Worm (Caenorhabditis elegans) whole organism, early embryonic: ENCODE results near the gene T08D10.5.

ENCODE experiments used
- B0310.2 ChIP-seq: sonication (generic microtip); optimal IDR thresholded peaks from 2 replicates; lab custom pipeline; 2016; ENCODE audit warnings: mild to moderate bottlenecking, missing genetic modification characterization, missing compliant biosample characterization
- F13C5.2 ChIP-seq: sonication (generic microtip); optimal IDR thresholded peaks from 2 replicates; lab custom pipeline; 2017; ENCODE audit warnings: mild to moderate bottlenecking, missing genetic modification characterization, inconsistent platforms, missing compliant biosample characterization
- aly-1 ChIP-seq: sonication (generic microtip); optimal IDR thresholded peaks from 2 replicates; lab custom pipeline; 2016; ENCODE audit warnings: missing genetic modification characterization, missing compliant biosample characterization
- ama-1 ChIP-seq: fragments of 150-350 bp; optimal IDR thresholded peaks from 2 replicates; lab custom pipeline; 2014
- ceh-13 ChIP-seq: fragments of 200-800 bp; sonication (Bioruptor generic); optimal IDR thresholded peaks from 2 replicates; lab custom pipeline; 2018; ENCODE audit warnings: mild to moderate bottlenecking, missing genetic modification characterization, missing compliant biosample characterization
- ceh-36 ChIP-seq: sonication (generic microtip); optimal IDR thresholded peaks from 2 replicates; lab custom pipeline; 2016; ENCODE audit warnings: missing genetic modification characterization, inconsistent platforms, missing compliant biosample characterization
- ets-7 ChIP-seq: sonication (generic microtip); optimal IDR thresholded peaks from 2 replicates; lab custom pipeline; 2016; ENCODE audit warnings: missing genotype, missing genetic modification characterization, missing compliant biosample characterization
- flt-1 ChIP-seq: fragments of 200-800 bp; sonication (Bioruptor generic); IDR thresholded peaks from 2 replicates; pipeline ENCODE4 v1.3.6; 2022; ENCODE audit warnings: missing genetic modification characterization, missing compliant biosample characterization
- hmbx-1 ChIP-seq: sonication (generic microtip); optimal IDR thresholded peaks from 2 replicates; lab custom pipeline; 2016; ENCODE audit warnings: mild to moderate bottlenecking, missing genetic modification characterization, missing compliant biosample characterization
- hmg-4 ChIP-seq: fragments of 200-800 bp; sonication (Bioruptor generic); optimal IDR thresholded peaks from 2 replicates; lab custom pipeline; 2018; ENCODE audit warnings: mild to moderate bottlenecking, missing genetic modification characterization, missing compliant biosample characterization
- hnd-1 ChIP-seq: sonication (generic microtip); optimal IDR thresholded peaks from 2 replicates; lab custom pipeline; 2016; ENCODE audit warnings: missing genetic modification characterization, missing compliant biosample characterization
- pes-1 ChIP-seq: fragments of 200-800 bp; sonication (Bioruptor generic); IDR thresholded peaks from 2 replicates; pipeline ENCODE4 v1.3.6; 2022; ENCODE audit warnings: missing genetic modification reagents, missing genetic modification characterization, missing compliant biosample characterization
- scrt-1 ChIP-seq: fragments of 200-800 bp; sonication (Bioruptor generic); IDR thresholded peaks from 2 replicates; pipeline ENCODE4 v1.3.6; 2022; ENCODE audit warnings: missing genetic modification characterization, missing compliant biosample characterization
- sea-1 ChIP-seq: fragments of 200-800 bp; sonication (Bioruptor generic); conservative IDR thresholded peaks from 2 replicates; pipeline ENCODE4 v1.3.6; 2022; ENCODE audit warnings: missing genetic modification characterization, missing compliant biosample characterization
- tbx-11 ChIP-seq: fragments of 200-800 bp; sonication (Bioruptor generic); IDR thresholded peaks from 2 replicates; pipeline ENCODE4 v1.3.6; 2022; ENCODE audit warnings: missing genetic modification characterization, missing compliant biosample characterization
- tbx-37 ChIP-seq: fragments of 200-800 bp; sonication (Bioruptor generic); conservative IDR thresholded peaks from 2 replicates; pipeline ENCODE4 v1.3.6; 2022; ENCODE audit warnings: missing genetic modification reagents, missing genetic modification characterization, missing compliant biosample characterization
- tra-4 ChIP-seq: sonication (generic microtip); optimal IDR thresholded peaks from 2 replicates; lab custom pipeline; 2017; ENCODE audit warnings: missing genetic modification characterization, missing compliant biosample characterization

T08D10.5 gene

DNA sequence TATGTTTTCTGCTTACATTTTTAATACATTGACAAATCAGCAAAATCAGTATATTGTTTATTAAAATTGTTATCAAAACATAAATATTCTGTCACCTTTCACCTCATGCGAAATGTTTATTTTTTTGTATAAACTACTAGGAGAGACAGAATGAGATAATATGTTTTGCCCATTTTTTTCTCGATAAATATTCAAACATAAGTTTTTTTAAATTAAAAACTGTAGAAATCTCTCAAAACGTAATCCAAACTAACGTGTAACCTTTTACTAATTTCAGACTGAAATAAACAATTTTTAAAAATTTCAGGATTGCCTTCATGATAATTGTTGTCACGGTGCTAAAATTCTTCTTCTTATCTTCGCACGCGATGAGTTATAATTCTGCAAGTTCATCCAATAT is at the start of gene T08D10.5:
Gene T08D10.5, plus strand, starts transcription at position 301 of the 400 bp plus-strand sequence.
- no peak for TF ChIP-seq hmbx-1 (tag; lab: Kevin White, UChicago)

DNA sequence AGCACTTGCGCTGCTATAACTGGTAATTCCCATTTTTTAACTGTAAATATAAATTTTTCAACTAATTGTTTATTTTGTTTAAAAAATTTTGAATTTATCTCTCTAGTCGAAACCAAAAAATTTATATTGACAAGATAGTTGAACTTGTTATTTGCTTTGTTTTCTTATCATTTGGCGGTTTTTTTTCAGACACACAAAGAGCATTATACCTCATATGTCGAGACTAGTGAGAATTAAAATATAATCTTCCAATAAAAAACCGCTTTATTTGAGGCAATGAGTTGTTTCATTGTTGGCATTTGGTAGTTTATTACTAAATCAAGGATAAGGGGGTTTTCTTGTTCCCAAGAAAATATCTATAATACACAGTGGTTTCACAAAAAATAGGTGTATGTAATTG is 49.1 kb upstream of the T08D10.5 start:
- TF ChIP-seq sea-1 (GFP tag; lab: Robert Waterston, UW): no peak
- no peak for TF ChIP-seq ceh-36 (tag; lab: Kevin White, UChicago)
- no peak for TF ChIP-seq scrt-1
- TF ChIP-seq tra-4: no peak

DNA sequence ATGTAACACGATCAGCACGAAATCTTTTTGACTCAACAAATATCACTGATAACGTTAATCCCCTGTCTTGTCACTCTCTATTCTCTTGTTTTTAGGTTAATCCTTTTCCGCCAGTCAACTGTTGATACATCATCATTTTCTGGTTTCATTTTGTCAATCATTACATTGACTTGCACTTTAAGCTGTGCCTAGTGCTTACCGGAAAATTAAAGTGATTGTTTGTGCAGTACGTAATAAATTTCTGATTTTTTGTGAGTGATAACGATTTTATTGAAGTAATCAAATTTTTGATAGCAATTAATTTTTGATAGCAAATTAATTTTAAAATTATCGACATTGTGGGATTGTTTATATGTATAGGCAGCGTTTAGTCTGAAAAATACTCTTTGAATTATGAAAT is 48.2 kb upstream of the T08D10.5 start:
- no peak for TF ChIP-seq tra-4
- no peak for TF ChIP-seq F13C5.2 (tag; lab: Kevin White, UChicago)
- TF ChIP-seq scrt-1: no peak
- TF ChIP-seq flt-1: no peak
- no peak for TF ChIP-seq tbx-37 (GFP tag; lab: Robert Waterston, UW)
- TF ChIP-seq ets-7 (tag; lab: Kevin White, UChicago): no peak
- TF ChIP-seq tbx-11: no peak
- no peak for TF ChIP-seq ceh-36 (tag; lab: Kevin White, UChicago)
- no peak for TF ChIP-seq aly-1 (tag; lab: Kevin White, UChicago)
- no peak for TF ChIP-seq pes-1

- no peak for TF ChIP-seq ama-1 (lab: Kevin White, UChicago)
- TF ChIP-seq tbx-11: no peak
- no peak for TF ChIP-seq F13C5.2 (tag; lab: Kevin White, UChicago)
- no peak for TF ChIP-seq ceh-36 (tag; lab: Kevin White, UChicago)
- TF ChIP-seq hmbx-1 (tag; lab: Kevin White, UChicago): no peak
- TF ChIP-seq ets-7 (tag; lab: Kevin White, UChicago): no peak
- no peak for TF ChIP-seq aly-1 (tag; lab: Kevin White, UChicago)
- no peak for TF ChIP-seq tbx-37 (GFP tag; lab: Robert Waterston, UW)
- no peak for TF ChIP-seq B0310.2
- no peak for TF ChIP-seq hnd-1 (tag; lab: Kevin White, UChicago)
- TF ChIP-seq sea-1 (GFP tag; lab: Robert Waterston, UW): no peak
- TF ChIP-seq scrt-1: no peak
- TF ChIP-seq pes-1: no peak
- TF ChIP-seq hmg-4 (GFP tag; lab: Kevin White, UChicago): no peak
- TF ChIP-seq tra-4: no peak
- no peak for TF ChIP-seq flt-1
- TF ChIP-seq ceh-13 (GFP tag; lab: Kevin White, UChicago): no peak
These were observed 47.3 kb upstream of the T08D10.5 start, which contains the start of gene Y62H9A.15 for ce11 chrX:11910046-11910445. TSS of gene Y62H9A.15 (minus strand) at chrX:11910145.

ce11 chrX:11913824-11914223 is 43.5 kb upstream of the T08D10.5 start, which contains the start of gene Y62H9A.12:
TSS of gene Y62H9A.12 (plus strand) at chrX:11914124.
- TF ChIP-seq pes-1 (no peak), tra-4 (no peak), tbx-11 (no peak), ets-7 (tag; lab: Kevin White, UChicago) (no peak), ama-1 (lab: Kevin White, UChicago) (no peak), scrt-1 (no peak), tbx-37 (GFP tag; lab: Robert Waterston, UW) (no peak), F13C5.2 (tag; lab: Kevin White, UChicago) (no peak), hmbx-1 (tag; lab: Kevin White, UChicago) (no peak), flt-1 (no peak), sea-1 (GFP tag; lab: Robert Waterston, UW) (no peak), ceh-13 (GFP tag; lab: Kevin White, UChicago) (no peak), hnd-1 (tag; lab: Kevin White, UChicago) (no peak), B0310.2 (no peak), ceh-36 (tag; lab: Kevin White, UChicago) (no peak), aly-1 (tag; lab: Kevin White, UChicago) (no peak), hmg-4 (GFP tag; lab: Kevin White, UChicago) (no peak)

DNA sequence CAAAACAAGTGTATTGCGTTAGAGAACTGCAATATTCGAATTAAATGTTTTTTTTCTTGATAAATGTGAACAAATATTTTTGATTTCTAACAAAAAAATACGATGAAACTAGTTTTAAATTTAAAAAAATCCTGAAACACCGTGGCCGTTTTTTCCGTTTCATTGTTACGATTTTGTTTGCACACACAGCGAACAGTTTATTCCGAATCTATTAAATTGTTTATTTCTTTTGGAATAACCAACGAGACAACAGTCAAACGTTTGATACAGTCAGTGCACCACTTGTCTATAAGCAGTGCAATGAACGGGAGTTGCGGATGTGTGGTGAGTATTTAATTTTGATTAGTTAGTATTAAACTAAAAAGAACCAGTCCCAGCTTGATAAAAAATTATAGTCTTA is 40.6 kb upstream of the T08D10.5 start, which contains the start of gene Y62H9A.13:
Gene Y62H9A.13, plus strand, starts transcription at position 301 of the 400 bp plus-strand sequence.
- TF ChIP-seq B0310.2 (no peak), hmg-4 (GFP tag; lab: Kevin White, UChicago) (no peak), tbx-37 (GFP tag; lab: Robert Waterston, UW) (no peak), flt-1 (no peak), pes-1 (no peak), sea-1 (GFP tag; lab: Robert Waterston, UW) (no peak), ets-7 (tag; lab: Kevin White, UChicago) (no peak), ceh-13 (GFP tag; lab: Kevin White, UChicago) (no peak)

DNA sequence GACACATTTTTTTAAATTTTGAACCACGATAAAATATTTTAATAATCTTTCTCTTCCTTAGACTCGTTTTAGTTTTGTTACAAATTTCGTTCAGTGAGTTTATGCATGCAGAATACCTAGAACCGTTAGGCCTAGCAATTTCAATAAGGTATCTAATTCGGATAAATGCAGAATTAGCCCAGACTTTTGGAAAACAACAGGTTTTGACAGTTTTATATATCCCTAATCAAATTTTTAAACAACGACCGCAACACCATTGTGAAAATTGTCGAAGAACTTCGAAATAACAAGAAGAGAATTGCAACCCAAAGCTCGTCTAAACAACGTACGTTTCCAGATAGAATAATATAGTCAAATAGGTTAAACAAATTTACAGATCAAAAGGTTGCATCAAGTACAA is 39.4 kb upstream of the T08D10.5 start, which contains the start of gene Y62H9A.16:
Gene Y62H9A.16, plus strand, starts transcription at position 301 of the 400 bp plus-strand sequence.
- TF ChIP-seq flt-1 (no peak), B0310.2 (no peak), ceh-13 (GFP tag; lab: Kevin White, UChicago) (no peak), tbx-11 (no peak), ama-1 (lab: Kevin White, UChicago) (no peak), F13C5.2 (tag; lab: Kevin White, UChicago) (no peak), hnd-1 (tag; lab: Kevin White, UChicago) (no peak), sea-1 (GFP tag; lab: Robert Waterston, UW) (no peak)

DNA sequence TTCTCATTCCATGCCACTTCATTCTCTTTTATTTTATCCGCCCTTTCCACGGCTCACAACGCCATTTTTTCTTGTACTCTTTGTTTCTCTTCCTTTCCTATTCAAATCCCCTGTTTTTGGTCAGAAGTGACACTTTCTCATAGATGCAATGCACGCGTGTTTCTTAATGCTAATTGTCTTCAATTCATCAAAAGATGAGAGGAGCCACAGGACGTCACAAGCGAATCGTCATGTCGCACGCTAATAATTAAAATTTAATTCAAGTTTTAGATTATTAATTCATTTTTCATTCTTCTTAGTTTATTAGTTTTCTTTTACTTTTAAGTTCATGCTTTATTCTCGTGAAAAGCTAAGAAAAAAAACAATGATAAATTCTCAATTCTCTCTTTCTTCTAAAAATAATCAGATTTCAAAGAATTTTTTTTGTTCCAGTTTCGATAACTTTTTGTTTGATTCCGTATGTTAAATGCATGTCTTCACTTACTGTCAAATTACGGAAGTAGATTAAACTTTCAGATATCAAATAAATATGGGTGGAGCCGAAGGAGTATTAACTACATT is 36.5 kb upstream of the T08D10.5 start, which contains the start of gene Y62H9A.14:
Gene Y62H9A.14, plus strand, starts transcription at position 511 of the 561 bp plus-strand sequence.
- TF ChIP-seq B0310.2 (no peak), hmg-4 (GFP tag; lab: Kevin White, UChicago) (no peak), hnd-1 (tag; lab: Kevin White, UChicago) (no peak), tbx-11 (no peak), ama-1 (lab: Kevin White, UChicago) (no peak), F13C5.2 (tag; lab: Kevin White, UChicago) (no peak), ceh-13 (GFP tag; lab: Kevin White, UChicago) (no peak), sea-1 (GFP tag; lab: Robert Waterston, UW) (no peak), pes-1 (no peak), hmbx-1 (tag; lab: Kevin White, UChicago) (no peak)
